Fruit fly (Drosophila melanogaster) whole organism, embryonic: ENCODE measurements around the gene LysD.
A peak's percentile ranks its signal among the peaks of the same experiment; 100 is the strongest.

Experiments used
- Adf1 ChIP-seq: fragments of 200-800 bp; sonication (Bioruptor generic); IDR thresholded peaks from 2 replicates; pipeline ENCODE4 v1.3.6; 2022; ENCODE audit warnings: missing biosample characterization, missing genetic modification characterization
- Bdp1 ChIP-seq: fragments of 200-800 bp; sonication (Bioruptor generic); optimal IDR thresholded peaks from 3 replicates; lab custom pipeline; 2016; ENCODE audit warnings: missing biosample characterization, missing genetic modification characterization
- CG10654 ChIP-seq: fragments of 200-800 bp; sonication (Bioruptor generic); optimal IDR thresholded peaks from 2 replicates; lab custom pipeline; 2016; ENCODE audit warnings: missing biosample characterization, missing genetic modification characterization
- CG13123 ChIP-seq: fragments of 200-800 bp; sonication (Bioruptor generic); optimal IDR thresholded peaks from 2 replicates; lab custom pipeline; 2016; ENCODE audit warnings: missing biosample characterization, missing genetic modification characterization
- CG13287 ChIP-seq: fragments of 200-800 bp; sonication (Bioruptor generic); IDR thresholded peaks from 2 replicates; pipeline ENCODE4 v1.3.6; 2022; ENCODE audit warnings: missing biosample characterization, missing genetic modification characterization; ENCODE audit not compliant: partially characterized antibody
- CG1602 ChIP-seq: fragments of 200-800 bp; sonication (Bioruptor generic); optimal IDR thresholded peaks from 3 replicates; lab custom pipeline; 2016; ENCODE audit warnings: missing biosample characterization, missing genetic modification characterization
- CG17361 ChIP-seq: fragments of 200-800 bp; sonication (Bioruptor generic); IDR thresholded peaks from 3 replicates; pipeline ENCODE4 v1.3.6; 2022; ENCODE audit warnings: missing biosample characterization, missing genetic modification characterization
- CG2120 ChIP-seq: fragments of 200-800 bp; sonication (Bioruptor generic); optimal IDR thresholded peaks from 3 replicates; lab custom pipeline; 2016; ENCODE audit warnings: missing biosample characterization, missing genetic modification characterization
- CG3281 ChIP-seq: fragments of 200-800 bp; sonication (Bioruptor generic); optimal IDR thresholded peaks from 3 replicates; lab custom pipeline; 2017; ENCODE audit warnings: missing biosample characterization, mild to moderate bottlenecking, missing genetic modification characterization
- CG34224 ChIP-seq: fragments of 200-800 bp; sonication (Bioruptor generic); IDR thresholded peaks from 3 replicates; pipeline ENCODE4 v1.3.6; 2022; ENCODE audit warnings: missing biosample characterization, missing genetic modification characterization; ENCODE audit not compliant: partially characterized antibody
- CG3847 ChIP-seq: fragments of 200-800 bp; sonication (Bioruptor generic); IDR thresholded peaks from 2 replicates; pipeline ENCODE4 v1.3.6; 2022; ENCODE audit warnings: missing biosample characterization, missing genetic modification characterization
- CG4282 ChIP-seq: fragments of 200-800 bp; sonication (Bioruptor generic); optimal IDR thresholded peaks from 2 replicates; lab custom pipeline; 2016; ENCODE audit warnings: missing biosample characterization, missing genetic modification characterization
- CG4820 ChIP-seq: fragments of 200-800 bp; sonication (Bioruptor generic); optimal IDR thresholded peaks from 3 replicates; lab custom pipeline; 2016; ENCODE audit warnings: missing biosample characterization, missing genetic modification characterization
- CG6765 ChIP-seq: fragments of 200-800 bp; sonication (Bioruptor generic); optimal IDR thresholded peaks from 3 replicates; lab custom pipeline; 2017; ENCODE audit warnings: missing biosample characterization, mild to moderate bottlenecking, missing genetic modification characterization
- CG8290 ChIP-seq, 3 experiments: fragments of 200-800 bp; sonication (Bioruptor generic); optimal IDR thresholded peaks; 2 replicates each; lab custom pipeline; 2016 to 2019; ENCODE audit warnings: missing biosample characterization in 3 of 3, missing genetic modification characterization in 3 of 3, mild to moderate bottlenecking in 2 of 3, moderate library complexity in 1 of 3
- D19B ChIP-seq: fragments of 200-800 bp; sonication (Bioruptor generic); optimal IDR thresholded peaks from 2 replicates; lab custom pipeline; 2017; ENCODE audit warnings: missing biosample characterization, mild to moderate bottlenecking, missing genetic modification characterization
- Drgx ChIP-seq: fragments of 200-800 bp; sonication (Bioruptor generic); IDR thresholded peaks from 2 replicates; pipeline ENCODE4 v1.3.6; 2022; ENCODE audit warnings: missing biosample characterization, missing genetic modification characterization
- H15 ChIP-seq: fragments of 200-800 bp; sonication (Bioruptor generic); IDR thresholded peaks from 3 replicates; pipeline ENCODE4 v1.3.6; 2022; ENCODE audit warnings: missing biosample characterization, missing genetic modification characterization
- Hr78 ChIP-seq, 2 experiments: fragments of 200-800 bp in 1 of 2; fragments of >200 bp in 1 of 2; sonication (Bioruptor generic) in 1 of 2; optimal IDR thresholded peaks; 2 replicates each; lab custom pipeline; 2017 to 2019; ENCODE audit warnings: missing biosample characterization in 2 of 2, missing genetic modification characterization in 2 of 2, mild to moderate bottlenecking in 1 of 2, moderate library complexity in 1 of 2
- MTF-1 ChIP-seq: fragments of 200-800 bp; sonication (Bioruptor generic); optimal IDR thresholded peaks from 2 replicates; lab custom pipeline; 2018; ENCODE audit warnings: missing biosample characterization, mild to moderate bottlenecking, missing genetic modification characterization, borderline replicate concordance
- Meics ChIP-seq: fragments of 200-800 bp; sonication (Bioruptor generic); optimal IDR thresholded peaks from 2 replicates; lab custom pipeline; 2017; ENCODE audit warnings: missing biosample characterization, mild to moderate bottlenecking, missing genetic modification characterization
- Nf-YA ChIP-seq: fragments of 200-800 bp; sonication (Bioruptor generic); IDR thresholded peaks from 2 replicates; pipeline ENCODE4 v1.3.6; 2022; ENCODE audit warnings: missing biosample characterization, missing genetic modification characterization
- Nf-YC ChIP-seq: fragments of 200-800 bp; optimal IDR thresholded peaks from 3 replicates; lab custom pipeline; 2019; ENCODE audit warnings: missing biosample characterization, mild to moderate bottlenecking, missing genetic modification characterization, moderate library complexity
- Ravus ChIP-seq: fragments of 200-800 bp; sonication (Bioruptor generic); IDR thresholded peaks from 2 replicates; pipeline ENCODE4 v1.3.6; 2022; ENCODE audit warnings: missing biosample characterization, missing genetic modification characterization
- Rfx ChIP-seq: fragments of 200-800 bp; sonication (Bioruptor generic); IDR thresholded peaks from 2 replicates; pipeline ENCODE4 v1.3.6; 2022; ENCODE audit warnings: missing biosample characterization, missing genetic modification characterization
- Sry-δ ChIP-seq: fragments of 200-800 bp; sonication (Bioruptor generic); optimal IDR thresholded peaks from 2 replicates; lab custom pipeline; 2016; ENCODE audit warnings: missing biosample characterization, missing genetic modification characterization
- Ssrp ChIP-seq: fragments of 200-800 bp; sonication (Bioruptor generic); optimal IDR thresholded peaks from 2 replicates; lab custom pipeline; 2018; ENCODE audit warnings: missing biosample characterization, mild to moderate bottlenecking, missing genetic modification characterization, moderate library complexity
- Stat92E ChIP-seq, 3 experiments: fragments of >200 bp in 2 of 3; fragments of 200-800 bp in 1 of 3; sonication (Bioruptor generic) in 1 of 3; optimal IDR thresholded peaks; 2 replicates each; lab custom pipeline; 2017 to 2019; ENCODE audit warnings: missing biosample characterization in 3 of 3, missing genetic modification characterization in 3 of 3, mild to moderate bottlenecking in 1 of 3, moderate library complexity in 1 of 3
- amos ChIP-seq: fragments of 200-800 bp; sonication (Bioruptor generic); IDR thresholded peaks from 2 replicates; pipeline ENCODE4 v1.3.6; 2022; ENCODE audit warnings: missing biosample characterization, missing genetic modification characterization; ENCODE audit not compliant: partially characterized antibody
- chinmo ChIP-seq: fragments of 200-800 bp; sonication (Bioruptor generic); IDR thresholded peaks from 4 replicates; pipeline ENCODE4 v1.3.6; 2022; ENCODE audit warnings: missing biosample characterization, missing genetic modification characterization; ENCODE audit not compliant: partially characterized antibody
- chm ChIP-seq: fragments of 200-800 bp; sonication (Bioruptor generic); IDR thresholded peaks from 2 replicates; pipeline ENCODE4 v1.3.6; 2022; ENCODE audit warnings: missing biosample characterization, missing genetic modification characterization
- crc ChIP-seq: fragments of 200-800 bp; sonication (Bioruptor generic); optimal IDR thresholded peaks from 2 replicates; lab custom pipeline; 2016; ENCODE audit warnings: missing biosample characterization, missing genetic modification characterization
- danr ChIP-seq: fragments of 200-800 bp; sonication (Bioruptor generic); IDR thresholded peaks from 2 replicates; pipeline ENCODE4 v1.3.6; 2022; ENCODE audit warnings: missing biosample characterization, missing genetic modification characterization
- dati ChIP-seq: fragments of 200-800 bp; sonication (Bioruptor generic); IDR thresholded peaks from 2 replicates; pipeline ENCODE4 v1.3.6; 2022; ENCODE audit warnings: missing biosample characterization, missing genetic modification characterization
- dysf ChIP-seq: fragments of 200-800 bp; sonication (Bioruptor generic); IDR thresholded peaks from 3 replicates; pipeline ENCODE4 v1.3.6; 2022; ENCODE audit warnings: missing biosample characterization, missing genetic modification characterization
- fru ChIP-seq: fragments of >200 bp; optimal IDR thresholded peaks from 2 replicates; lab custom pipeline; 2017
- gem ChIP-seq: fragments of 200-800 bp; sonication (Bioruptor generic); optimal IDR thresholded peaks from 2 replicates; lab custom pipeline; 2019; ENCODE audit warnings: missing biosample characterization, mild to moderate bottlenecking, missing genetic modification characterization, moderate library complexity
- grau ChIP-seq: fragments of 200-800 bp; optimal IDR thresholded peaks from 3 replicates; lab custom pipeline; 2019; ENCODE audit warnings: missing biosample characterization, mild to moderate bottlenecking, missing genetic modification characterization, moderate library complexity
- her ChIP-seq: fragments of 200-800 bp; sonication (Bioruptor generic); optimal IDR thresholded peaks from 2 replicates; lab custom pipeline; 2016; ENCODE audit warnings: missing biosample characterization, missing genetic modification characterization
- inv ChIP-seq: fragments of 200-800 bp; sonication (Bioruptor generic); IDR thresholded peaks from 2 replicates; pipeline ENCODE4 v1.3.6; 2022; ENCODE audit warnings: missing biosample characterization, missing genetic modification characterization; ENCODE audit not compliant: partially characterized antibody
- kay ChIP-seq: fragments of 200-800 bp; sonication (Bioruptor generic); optimal IDR thresholded peaks from 2 replicates; lab custom pipeline; 2016; ENCODE audit warnings: missing biosample characterization, missing genetic modification characterization
- mld ChIP-seq: fragments of 200-800 bp; sonication (Bioruptor generic); IDR thresholded peaks from 3 replicates; pipeline ENCODE4 v1.3.6; 2022; ENCODE audit warnings: missing biosample characterization, missing genetic modification characterization; ENCODE audit not compliant: partially characterized antibody
- row ChIP-seq: fragments of 200-800 bp; sonication (Bioruptor generic); IDR thresholded peaks from 3 replicates; pipeline ENCODE4 v1.3.6; 2022; ENCODE audit warnings: missing biosample characterization, missing genetic modification characterization
- run ChIP-seq: fragments of 200-800 bp; sonication (Bioruptor generic); optimal IDR thresholded peaks from 3 replicates; lab custom pipeline; 2018; ENCODE audit warnings: missing biosample characterization, mild to moderate bottlenecking, missing genetic modification characterization
- sima ChIP-seq: fragments of 200-800 bp; sonication (Bioruptor generic); optimal IDR thresholded peaks from 2 replicates; lab custom pipeline; 2016; ENCODE audit warnings: missing biosample characterization, missing genetic modification characterization
- sisA ChIP-seq: fragments of 200-800 bp; sonication (Bioruptor generic); IDR thresholded peaks from 2 replicates; pipeline ENCODE4 v1.3.6; 2022; ENCODE audit warnings: missing biosample characterization, missing genetic modification characterization
- sob ChIP-seq: fragments of 200-800 bp; sonication (Bioruptor generic); IDR thresholded peaks from 2 replicates; pipeline ENCODE4 v1.3.6; 2022; ENCODE audit warnings: missing biosample characterization, missing genetic modification characterization
- stwl ChIP-seq: fragments of 200-800 bp; sonication (Bioruptor generic); optimal IDR thresholded peaks from 3 replicates; lab custom pipeline; 2018; ENCODE audit warnings: missing biosample characterization, mild to moderate bottlenecking, missing genetic modification characterization, moderate library complexity
- tio ChIP-seq: fragments of 200-800 bp; sonication (Bioruptor generic); optimal IDR thresholded peaks from 2 replicates; lab custom pipeline; 2017; ENCODE audit warnings: missing biosample characterization, missing genetic modification characterization, inconsistent platforms
- vvl ChIP-seq: fragments of 200-800 bp; sonication (Bioruptor generic); IDR thresholded peaks from 2 replicates; pipeline ENCODE4 v1.3.6; 2022; ENCODE audit warnings: missing biosample characterization, missing genetic modification characterization

LysD gene

DNA sequence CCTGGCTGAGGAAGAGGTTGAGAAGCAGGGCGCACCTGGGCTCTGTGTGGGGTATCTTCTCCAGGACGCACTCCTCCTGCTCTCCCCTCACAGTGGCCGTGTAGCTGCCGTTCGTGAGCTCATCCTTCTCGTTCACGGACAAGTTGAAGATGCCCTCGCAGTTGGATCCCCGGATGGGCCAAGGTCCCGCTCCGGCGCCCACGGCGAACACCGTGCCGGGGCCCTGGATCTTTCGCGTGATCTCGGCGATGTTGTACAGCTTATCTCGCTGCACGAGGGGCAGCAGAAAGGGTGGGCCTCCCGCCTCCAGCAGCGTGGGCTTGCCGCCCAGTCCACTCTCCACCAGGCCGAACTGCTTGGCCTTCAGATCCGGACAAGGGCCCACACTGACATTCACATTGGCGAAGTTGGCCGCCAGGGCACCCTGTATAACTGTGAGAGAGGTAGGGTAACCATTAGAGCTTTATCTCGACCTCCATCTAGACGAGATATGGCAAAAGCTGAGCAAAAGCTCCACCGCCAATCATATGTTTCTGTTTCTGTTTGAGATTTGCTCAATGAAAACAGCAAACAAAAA lies 7.1 kb downstream of the LysD start (continued):
- TF ChIP-seq Hr78 (GFP tag; optimal IDR thresholded peaks at IDR 0.05; lab: Kevin White, UChicago), result no peak
- no peak for TF ChIP-seq CG17361 (GFP tag; lab: Robert Waterston, UW)
- TF ChIP-seq CG4282 (GFP tag; lab: Kevin White, UChicago), result no peak
- TF ChIP-seq CG8290 (GFP tag; optimal IDR thresholded peaks at IDR 0.05; lab: Kevin White, UChicago), result no peak
- peak in 1 of 2 experiments; percentile 49 for TF ChIP-seq CG8290 (tag; optimal IDR thresholded peaks at IDR 0.05; lab: Kevin White, UChicago)
- no peak for TF ChIP-seq CG4820 (GFP tag; lab: Kevin White, UChicago)
- no peak for TF ChIP-seq Bdp1 (GFP tag; lab: Kevin White, UChicago)
- TF ChIP-seq sob (GFP tag; lab: Robert Waterston, UW), result peak; percentile 33; the same call in 1 of the 2 replicates
- no peak for TF ChIP-seq danr (GFP tag; lab: Robert Waterston, UW)
- no peak for TF ChIP-seq dati (GFP tag; lab: Robert Waterston, UW)
- TF ChIP-seq CG3281 (GFP tag; lab: Kevin White, UChicago), result no peak
- TF ChIP-seq tio (GFP tag; lab: Kevin White, UChicago), result no peak
- peak; percentile 37; the same call in 1 of the 3 replicates for TF ChIP-seq dysf (GFP tag; lab: Robert Waterston, UW)
- no peak for TF ChIP-seq her (GFP tag; lab: Kevin White, UChicago)
- no peak for TF ChIP-seq Ssrp
- no peak for TF ChIP-seq MTF-1
- peak; percentile 29; the same call in 1 of the 2 replicates for TF ChIP-seq CG3847 (GFP tag; lab: Robert Waterston, UW)
- TF ChIP-seq D19B (GFP tag; lab: Kevin White, UChicago), result no peak
- TF ChIP-seq CG34224, result no peak
- TF ChIP-seq grau (tag; lab: Kevin White, UChicago), result no peak
- no peak for TF ChIP-seq kay (GFP tag; lab: Kevin White, UChicago)
- no peak for TF ChIP-seq inv (GFP tag; lab: Robert Waterston, UW)
- no peak for TF ChIP-seq run (tag; lab: Kevin White, UChicago)
- TF ChIP-seq fru (lab: Kevin White, UChicago), result no peak
- no peak for TF ChIP-seq Sry-δ (GFP tag; lab: Kevin White, UChicago)
- no peak for TF ChIP-seq Nf-YA (GFP tag; lab: Robert Waterston, UW)
- TF ChIP-seq CG6765 (GFP tag; lab: Kevin White, UChicago), result no peak
- no peak for TF ChIP-seq crc
- no peak for TF ChIP-seq mld (GFP tag; lab: Robert Waterston, UW)
- peak; percentile 12 for TF ChIP-seq Meics (GFP tag; lab: Kevin White, UChicago)
- TF ChIP-seq vvl, result peak; percentile 25; the same call in 1 of the 2 replicates
- no peak for TF ChIP-seq gem (tag; lab: Kevin White, UChicago)
- no peak for TF ChIP-seq Adf1 (GFP tag; lab: Robert Waterston, UW)
- TF ChIP-seq CG13287 (GFP tag; lab: Robert Waterston, UW), result peak; percentile 19; the same call in 1 of the 2 replicates
- TF ChIP-seq stwl (tag; lab: Kevin White, UChicago), result no peak
- TF ChIP-seq H15 (GFP tag; lab: Robert Waterston, UW), result no peak
- no peak for TF ChIP-seq CG10654 (GFP tag; lab: Kevin White, UChicago)
- TF ChIP-seq chm (GFP tag; lab: Robert Waterston, UW), result 0 out of 2 replicates have a peak, but pooled peaks have one; percentile 29
- peak; percentile 58 for TF ChIP-seq Rfx (GFP tag; lab: Robert Waterston, UW)
- 0 out of 2 replicates have a peak, but pooled peaks have one; percentile 24 for TF ChIP-seq sisA
- TF ChIP-seq CG2120 (GFP tag; lab: Kevin White, UChicago), result peak; percentile 29
- no peak for TF ChIP-seq Ravus (GFP tag; lab: Robert Waterston, UW)
- TF ChIP-seq Nf-YC (tag; lab: Kevin White, UChicago), result no peak
- TF ChIP-seq chinmo, result peak; percentile 35; the same call in 1 of the 4 replicates
- TF ChIP-seq CG1602 (GFP tag; lab: Kevin White, UChicago), result no peak
- no peak for TF ChIP-seq amos (GFP tag; lab: Robert Waterston, UW)
- TF ChIP-seq Drgx (GFP tag; lab: Robert Waterston, UW), result 0 out of 2 replicates have a peak, but pooled peaks have one; percentile 28
- TF ChIP-seq row (GFP tag; lab: Robert Waterston, UW), result peak; percentile 14; the same call in 1 of the 3 replicates
- no peak for TF ChIP-seq Stat92E (GFP tag; optimal IDR thresholded peaks at IDR 0.05; lab: Kevin White, UChicago)
- TF ChIP-seq sima (GFP tag; lab: Kevin White, UChicago), result no peak
- TF ChIP-seq CG13123 (GFP tag; lab: Kevin White, UChicago), result no peak
